Worm (Caenorhabditis elegans): ENCODE data around the gene lad-2.

lad-2 gene

ce11 chrIV:2978384-2978783 is at the start of gene lad-2:
Gene lad-2, minus strand, starts transcription at chrIV:2978484.
- TF ChIP-seq cog-1 (tag; optimal IDR thresholded peaks at IDR 0.05) (no peak), flt-1 (GFP tag; IDR thresholded peaks at IDR 0.05) (no peak), klf-2 (GFP tag; conservative IDR thresholded peaks at IDR 0.05) (no peak), tab-1 (GFP tag; IDR thresholded peaks at IDR 0.05) (no peak), T22C8.4 (GFP tag; IDR thresholded peaks at IDR 0.05) (no peak), ztf-29 (GFP tag; IDR thresholded peaks at IDR 0.05) (no peak), ref-1 (GFP tag; conservative IDR thresholded peaks at IDR 0.05) (no peak), ztf-23 (GFP tag; IDR thresholded peaks at IDR 0.05) (no peak)

- TF ChIP-seq T22C8.4 (GFP tag; IDR thresholded peaks at IDR 0.05) (peak; percentile 67), ref-1 (GFP tag; conservative IDR thresholded peaks at IDR 0.05) (no peak)
Observed at ce11 chrIV:3025874-3026609, 47.8 kb upstream of the lad-2 start.

DNA sequence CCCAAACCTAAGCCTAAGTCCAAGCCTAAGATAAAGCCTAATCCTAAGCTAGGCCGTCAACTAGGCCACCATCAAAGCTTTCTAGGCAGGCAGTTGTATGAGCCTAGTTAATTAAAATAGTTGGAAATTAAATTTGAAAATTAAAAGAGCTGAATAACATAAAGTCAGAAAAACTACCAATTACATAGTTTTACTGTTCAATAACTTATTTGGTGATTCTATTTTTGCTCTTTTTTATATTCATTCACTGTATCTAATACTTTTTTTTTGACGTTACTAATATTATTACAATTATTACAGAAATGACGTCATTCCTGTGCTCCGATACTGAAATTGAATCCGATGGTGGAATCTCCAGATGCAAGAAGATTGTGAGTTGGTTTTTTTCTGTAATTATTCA is 41.2 kb upstream of the lad-2 start, which contains the start of gene lin-22:
lin-22 (plus strand) TSS at position 301 of the 400 bp plus-strand sequence.
- no peak for TF ChIP-seq ztf-29 (GFP tag; IDR thresholded peaks at IDR 0.05)
- TF ChIP-seq ref-1 (GFP tag; conservative IDR thresholded peaks at IDR 0.05): no peak
- TF ChIP-seq ztf-23 (GFP tag; IDR thresholded peaks at IDR 0.05): no peak
- TF ChIP-seq med-1 (GFP tag; optimal IDR thresholded peaks at IDR 0.05; ENCODE audit: insufficient read depth): no peak
- no peak for TF ChIP-seq cog-1 (tag; optimal IDR thresholded peaks at IDR 0.05)
- no peak for TF ChIP-seq tab-1 (GFP tag; IDR thresholded peaks at IDR 0.05)
- TF ChIP-seq klf-2 (GFP tag; conservative IDR thresholded peaks at IDR 0.05): no peak
- no peak for TF ChIP-seq flt-1 (GFP tag; IDR thresholded peaks at IDR 0.05)
- no peak for TF ChIP-seq T22C8.4 (GFP tag; IDR thresholded peaks at IDR 0.05)

DNA sequence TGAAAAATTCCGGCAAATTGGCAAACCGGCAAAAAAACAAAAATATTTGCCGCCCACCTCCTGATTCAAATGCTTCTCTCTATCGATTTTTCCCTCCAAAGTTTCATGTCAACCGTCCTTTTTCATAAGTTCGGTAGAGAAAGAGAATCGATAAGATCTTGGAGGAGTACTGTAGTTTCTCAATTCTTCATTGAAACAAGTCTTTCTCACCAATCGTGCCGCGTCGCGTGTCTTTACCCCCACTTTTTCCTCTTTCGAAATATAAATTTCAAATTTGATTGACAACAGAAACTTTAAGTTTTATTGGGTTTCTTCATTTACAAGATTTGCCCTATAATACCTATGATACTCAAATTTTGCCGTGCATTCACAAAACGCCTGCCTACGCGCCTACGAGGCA is 40.3 kb upstream of the lad-2 start:
- TF ChIP-seq klf-2 (GFP tag; conservative IDR thresholded peaks at IDR 0.05) (no peak), cog-1 (tag; optimal IDR thresholded peaks at IDR 0.05) (no peak), med-1 (GFP tag; optimal IDR thresholded peaks at IDR 0.05; ENCODE audit: insufficient read depth) (no peak), T22C8.4 (GFP tag; IDR thresholded peaks at IDR 0.05) (no peak)

DNA sequence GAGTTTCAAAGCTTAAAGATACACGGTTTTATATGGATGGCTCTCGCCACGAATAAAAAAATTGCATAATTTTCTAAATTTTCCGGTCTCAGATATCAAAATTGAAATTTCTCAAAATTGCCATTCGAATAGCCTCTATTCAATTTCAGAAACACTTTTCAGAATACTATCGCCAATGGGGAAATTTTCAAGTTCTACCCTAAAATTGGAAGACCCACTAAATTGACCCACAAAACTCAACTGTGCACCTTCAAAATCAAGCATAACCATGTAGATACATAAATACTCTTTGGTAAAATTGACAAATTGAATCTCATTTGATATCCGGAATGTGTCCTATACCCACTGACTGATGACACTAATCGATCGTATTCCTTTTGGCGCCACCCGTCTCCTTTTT is 37.9 kb upstream of the lad-2 start:
- TF ChIP-seq ztf-29 (GFP tag; IDR thresholded peaks at IDR 0.05) (no peak), ztf-23 (GFP tag; IDR thresholded peaks at IDR 0.05) (no peak), klf-2 (GFP tag; conservative IDR thresholded peaks at IDR 0.05) (no peak), flt-1 (GFP tag; IDR thresholded peaks at IDR 0.05) (no peak), tab-1 (GFP tag; IDR thresholded peaks at IDR 0.05) (no peak), med-1 (GFP tag; optimal IDR thresholded peaks at IDR 0.05; ENCODE audit: insufficient read depth) (no peak)

ce11 chrIV:3014610-3015009 is 36.3 kb upstream of the lad-2 start:
- TF ChIP-seq tab-1 (GFP tag; IDR thresholded peaks at IDR 0.05) (no peak), cog-1 (tag; optimal IDR thresholded peaks at IDR 0.05) (peak; percentile 40), flt-1 (GFP tag; IDR thresholded peaks at IDR 0.05) (0 out of 2 replicates have a peak, but pooled peaks have one; percentile 8), klf-2 (GFP tag; conservative IDR thresholded peaks at IDR 0.05) (no peak)

DNA sequence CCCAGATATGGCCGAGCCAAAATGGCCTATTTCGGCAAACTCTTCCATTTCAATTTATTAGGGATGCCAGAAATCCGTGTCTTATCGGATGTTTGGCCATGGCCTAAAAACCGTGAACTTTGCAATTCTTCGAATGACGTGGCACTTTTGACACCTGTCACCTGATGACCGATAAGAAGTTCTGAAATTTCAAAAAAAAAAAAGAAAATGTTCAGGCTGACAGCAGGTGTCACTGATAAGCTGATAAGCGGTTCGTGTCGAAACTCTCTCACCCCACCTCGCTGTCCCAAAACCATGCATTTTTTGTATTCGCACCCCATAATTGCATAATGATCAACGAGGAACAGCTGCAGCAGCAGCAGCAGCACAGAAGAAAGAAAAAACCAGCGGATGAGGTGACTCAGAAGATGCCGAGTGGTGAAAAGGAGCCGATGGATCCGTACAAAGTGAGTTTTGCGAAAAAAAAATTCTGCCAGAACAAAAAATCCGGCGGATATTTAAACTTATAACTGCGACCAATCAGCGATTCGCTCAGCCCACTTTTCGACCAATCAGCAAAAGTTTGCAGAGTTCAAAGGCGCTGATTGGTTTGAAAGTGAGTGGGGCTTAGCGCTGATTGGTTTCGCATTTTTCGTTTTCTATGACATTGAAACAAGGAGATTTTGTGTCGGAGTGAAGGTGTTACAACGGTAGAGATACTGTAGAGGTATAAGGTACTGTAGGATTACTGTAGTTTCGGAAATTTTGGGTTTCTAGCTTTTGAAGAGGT is 34.3 kb upstream of the lad-2 start, which contains the start of the genes Y54G2A.28 and vrp-1:
Y54G2A.28 (minus strand) TSS at position 48 of the 769 bp plus-strand sequence.
vrp-1 (plus strand) TSS at position 214 of the 769 bp plus-strand sequence.
- TF ChIP-seq klf-2 (GFP tag; conservative IDR thresholded peaks at IDR 0.05) (no peak), ztf-23 (GFP tag; IDR thresholded peaks at IDR 0.05) (no peak), T22C8.4 (GFP tag; IDR thresholded peaks at IDR 0.05) (no peak)

ce11 chrIV:3011647-3012046 is 33.4 kb upstream of the lad-2 start:
- TF ChIP-seq cog-1 (tag; optimal IDR thresholded peaks at IDR 0.05): no peak
- no peak for TF ChIP-seq T22C8.4 (GFP tag; IDR thresholded peaks at IDR 0.05)
- TF ChIP-seq klf-2 (GFP tag; conservative IDR thresholded peaks at IDR 0.05): no peak
- TF ChIP-seq tab-1 (GFP tag; IDR thresholded peaks at IDR 0.05): no peak
- no peak for TF ChIP-seq flt-1 (GFP tag; IDR thresholded peaks at IDR 0.05)
- no peak for TF ChIP-seq med-1 (GFP tag; optimal IDR thresholded peaks at IDR 0.05; ENCODE audit: insufficient read depth)
- no peak for TF ChIP-seq ztf-23 (GFP tag; IDR thresholded peaks at IDR 0.05)
- TF ChIP-seq ref-1 (GFP tag; conservative IDR thresholded peaks at IDR 0.05): no peak
- TF ChIP-seq ztf-29 (GFP tag; IDR thresholded peaks at IDR 0.05): no peak

DNA sequence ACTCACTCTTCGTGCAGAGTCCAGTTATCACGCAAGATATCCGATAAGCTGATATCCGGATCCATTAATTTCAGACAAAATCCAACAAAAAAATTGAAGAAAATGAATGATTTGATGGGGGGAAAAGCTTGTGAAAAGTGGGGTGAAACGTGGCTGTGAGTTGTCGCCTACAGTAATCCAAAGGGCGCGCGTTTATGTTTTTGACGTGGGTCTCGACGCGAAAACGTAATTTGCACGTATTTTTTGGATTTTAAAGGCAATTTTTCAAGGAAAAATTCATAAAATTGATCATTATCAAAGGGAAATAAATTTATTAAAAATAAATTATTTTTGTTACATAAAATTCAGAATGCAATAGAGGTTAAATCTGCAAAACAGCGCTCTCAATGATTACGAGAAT is 30.5 kb upstream of the lad-2 start, which contains the start of gene Y54G2A.73:
Y54G2A.73 (minus strand) TSS at position 65 of the 400 bp plus-strand sequence.
- TF ChIP-seq klf-2 (GFP tag; conservative IDR thresholded peaks at IDR 0.05): no peak
- TF ChIP-seq ref-1 (GFP tag; conservative IDR thresholded peaks at IDR 0.05): no peak
- TF ChIP-seq ztf-23 (GFP tag; IDR thresholded peaks at IDR 0.05): no peak
- TF ChIP-seq T22C8.4 (GFP tag; IDR thresholded peaks at IDR 0.05): no peak
- TF ChIP-seq flt-1 (GFP tag; IDR thresholded peaks at IDR 0.05): no peak
- TF ChIP-seq ztf-29 (GFP tag; IDR thresholded peaks at IDR 0.05): no peak
- TF ChIP-seq med-1 (GFP tag; optimal IDR thresholded peaks at IDR 0.05; ENCODE audit: insufficient read depth): no peak
- TF ChIP-seq tab-1 (GFP tag; IDR thresholded peaks at IDR 0.05): no peak
- no peak for TF ChIP-seq cog-1 (tag; optimal IDR thresholded peaks at IDR 0.05)

DNA sequence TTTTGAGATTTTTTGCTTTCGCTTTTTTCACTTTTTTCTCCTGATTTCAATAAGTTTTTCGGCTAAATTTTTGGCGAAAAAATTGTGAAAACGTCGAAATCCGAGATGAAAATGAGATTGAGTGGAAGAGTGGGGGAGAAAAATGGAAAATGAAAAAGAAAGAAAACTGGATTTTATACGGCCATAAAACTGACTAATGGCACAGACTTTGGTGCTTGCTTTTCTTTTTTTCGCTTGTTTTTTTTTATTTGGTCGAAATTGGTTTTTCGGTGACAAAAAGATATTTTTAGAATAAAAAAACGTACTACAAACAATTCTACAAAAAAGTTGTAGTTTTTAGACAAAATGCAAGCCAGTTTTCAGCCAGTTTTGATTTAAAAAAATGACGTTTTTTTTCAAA is 24.5 kb upstream of the lad-2 start:
- TF ChIP-seq tab-1 (GFP tag; IDR thresholded peaks at IDR 0.05) (no peak), flt-1 (GFP tag; IDR thresholded peaks at IDR 0.05) (no peak), klf-2 (GFP tag; conservative IDR thresholded peaks at IDR 0.05) (no peak), ztf-29 (GFP tag; IDR thresholded peaks at IDR 0.05) (no peak), ref-1 (GFP tag; conservative IDR thresholded peaks at IDR 0.05) (no peak), ztf-23 (GFP tag; IDR thresholded peaks at IDR 0.05) (no peak), med-1 (GFP tag; optimal IDR thresholded peaks at IDR 0.05; ENCODE audit: insufficient read depth) (no peak), T22C8.4 (GFP tag; IDR thresholded peaks at IDR 0.05) (no peak), cog-1 (tag; optimal IDR thresholded peaks at IDR 0.05) (no peak)
